Worm (Caenorhabditis elegans): ENCODE data around the gene F13H8.6.

Gene F13H8.6

DNA sequence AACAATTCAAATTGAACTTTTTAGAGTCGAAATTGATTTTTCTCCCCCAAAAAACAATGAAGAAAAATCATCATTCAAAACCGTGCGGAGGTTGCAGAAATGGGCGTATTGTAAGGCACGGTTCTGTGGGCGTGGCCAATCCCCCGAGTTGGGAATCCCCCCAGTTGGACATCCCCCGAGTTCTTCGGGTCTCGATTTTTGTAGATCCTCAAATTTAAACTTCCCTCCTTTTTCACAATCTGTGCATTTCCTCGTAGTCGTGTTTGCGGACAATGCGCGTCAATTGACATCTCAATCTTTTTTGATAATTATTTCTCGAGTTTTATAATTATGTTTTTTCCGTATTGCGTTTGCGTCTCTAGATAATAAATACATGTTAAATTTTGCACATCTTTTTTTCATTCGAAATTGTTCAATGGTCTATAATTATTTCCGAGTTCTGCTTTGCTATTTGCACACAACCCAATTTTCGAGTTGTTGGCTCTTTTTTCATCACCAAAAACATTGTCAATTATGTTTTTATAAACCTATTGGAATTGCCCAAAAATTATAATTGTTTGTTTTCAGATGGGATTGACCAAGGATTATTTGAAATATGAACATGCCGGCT, 16.9 kb downstream of the F13H8.6 start, which contains the start of gene F13H8.2 (continued):
- TF ChIP-seq dpff-1 (tag; optimal IDR thresholded peaks at IDR 0.05) = no peak
- TF ChIP-seq lin-35 (GFP tag; optimal IDR thresholded peaks at IDR 0.05) = peak in 2 of 3 experiments; percentile 24 to 94
- no peak for TF ChIP-seq mel-28 (tag; optimal IDR thresholded peaks at IDR 0.05; ENCODE audit: borderline replicate concordance)
- peak; percentile 86 for TF ChIP-seq ekl-4 (GFP tag; IDR thresholded peaks at IDR 0.05)
- no peak for TF ChIP-seq ets-4 (GFP tag; optimal IDR thresholded peaks at IDR 0.05)
- peak; percentile 19 for TF ChIP-seq him-1 (tag; optimal IDR thresholded peaks at IDR 0.05)
- TF ChIP-seq ama-1 (optimal IDR thresholded peaks at IDR 0.05) = no peak
- TF ChIP-seq ama-1 (GFP tag; optimal IDR thresholded peaks at IDR 0.05) = no peak
- TF ChIP-seq ccch-3 (GFP tag; optimal IDR thresholded peaks at IDR 0.05) = no peak
- TF ChIP-seq sptf-2 (GFP tag; optimal IDR thresholded peaks at IDR 0.05) = no peak
- TF ChIP-seq hlh-26 (GFP tag; conservative IDR thresholded peaks at IDR 0.05) = no peak
- no peak for TF ChIP-seq akir-1 (GFP tag; optimal IDR thresholded peaks at IDR 0.05)
- no peak for TF ChIP-seq rec-8 (tag; optimal IDR thresholded peaks at IDR 0.05)
- TF ChIP-seq rcor-1 (GFP tag; IDR thresholded peaks at IDR 0.05) = peak; percentile 92
- TF ChIP-seq F37B4.10 (GFP tag; IDR thresholded peaks at IDR 0.05) = no peak
- TF ChIP-seq xnd-1 (tag; optimal IDR thresholded peaks at IDR 0.05) = no peak
- peak; percentile 75 for TF ChIP-seq egrh-3 (GFP tag; IDR thresholded peaks at IDR 0.05)
- peak; percentile 52; the same call in 1 of the 2 replicates for TF ChIP-seq Y95B8A.8 (GFP tag; IDR thresholded peaks at IDR 0.05)
- no peak for TF ChIP-seq snpc-3.4 (tag; optimal IDR thresholded peaks at IDR 0.05)
- TF ChIP-seq chd-7 (tag; optimal IDR thresholded peaks at IDR 0.05) = no peak
- TF ChIP-seq T07F8.4 (tag; optimal IDR thresholded peaks at IDR 0.05) = no peak
- peak; percentile 56 for TF ChIP-seq ztf-18 (tag; optimal IDR thresholded peaks at IDR 0.05)
- TF ChIP-seq repo-1 (tag; optimal IDR thresholded peaks at IDR 0.05) = no peak
- TF ChIP-seq Y53G8AR.9 (GFP tag; conservative IDR thresholded peaks at IDR 0.05) = peak; percentile 61; the same call in 1 of the 2 replicates
- TF ChIP-seq mxl-1 (tag; optimal IDR thresholded peaks at IDR 0.05) = no peak
- no peak for TF ChIP-seq nfya-1 (tag; optimal IDR thresholded peaks at IDR 0.05; ENCODE audit: borderline replicate concordance, insufficient read depth)
- no peak for TF ChIP-seq F57A8.1 (GFP tag; optimal IDR thresholded peaks at IDR 0.05)
- TF ChIP-seq egl-44 (GFP tag; IDR thresholded peaks at IDR 0.05) = peak; percentile 66; the same call in 1 of the 2 replicates
- TF ChIP-seq F10E7.11 (tag; optimal IDR thresholded peaks at IDR 0.05) = no peak
- TF ChIP-seq ceh-100 (GFP tag; IDR thresholded peaks at IDR 0.05) = peak; percentile 98
- TF ChIP-seq bed-1 (GFP tag; IDR thresholded peaks at IDR 0.05) = no peak
- TF ChIP-seq cebp-1 (GFP tag; IDR thresholded peaks at IDR 0.05) = peak; percentile 48; the same call in 1 of the 2 replicates
- no peak for TF ChIP-seq cebp-1 (tag; optimal IDR thresholded peaks at IDR 0.05)
- TF ChIP-seq ZK185.1 (tag; optimal IDR thresholded peaks at IDR 0.05; ENCODE audit: poor library complexity, severe bottlenecking) = no peak
- peak; percentile 92 for TF ChIP-seq pbrm-1 (GFP tag; IDR thresholded peaks at IDR 0.05)
- peak; percentile 96 for TF ChIP-seq lin-54 (GFP tag; optimal IDR thresholded peaks at IDR 0.05)
- peak; percentile 63 for TF ChIP-seq hmg-1.2 (GFP tag; IDR thresholded peaks at IDR 0.05)
- no peak for TF ChIP-seq F55B11.4 (tag; optimal IDR thresholded peaks at IDR 0.05; ENCODE audit: borderline replicate concordance, insufficient read depth)
- TF ChIP-seq B0019.2 (GFP tag; conservative IDR thresholded peaks at IDR 0.05) = peak; percentile 84
- no peak for TF ChIP-seq pha-4 (tag; optimal IDR thresholded peaks at IDR 0.05)
- TF ChIP-seq hrde-1 (tag; optimal IDR thresholded peaks at IDR 0.05; ENCODE audit: borderline replicate concordance) = no peak
- no peak for TF ChIP-seq unc-62 (GFP tag; optimal IDR thresholded peaks at IDR 0.05)
- no peak for TF ChIP-seq hlh-12 (tag; optimal IDR thresholded peaks at IDR 0.05)
